Fruit fly (Drosophila melanogaster) whole organism: Measurements from ENCODE around the gene GABA-B-R1.

Experiments used
- CG8478 ChIP-seq: fragments of >200 bp; optimal IDR thresholded peaks from 2 replicates; lab custom pipeline; 2018; ENCODE audit warnings: inconsistent platforms
- Dll ChIP-seq: fragments of >200 bp; optimal IDR thresholded peaks from 2 replicates; lab custom pipeline; 2017
- EcR ChIP-seq, 2 experiments: fragments of >200 bp; optimal IDR thresholded peaks; 2 replicates each; lab custom pipeline; 2017; ENCODE audit warnings: missing biosample characterization in 2 of 2, missing genetic modification characterization in 2 of 2, missing genetic modification reagents in 2 of 2
- pan ChIP-seq: fragments of >200 bp; optimal IDR thresholded peaks from 2 replicates; lab custom pipeline; 2017
- psq ChIP-seq: fragments of >200 bp; optimal IDR thresholded peaks from 2 replicates; lab custom pipeline; 2017
- usp ChIP-seq: fragments of >200 bp; optimal IDR thresholded peaks from 2 replicates; lab custom pipeline; 2017; ENCODE audit warnings: missing biosample characterization, missing genetic modification characterization, mixed read lengths

The GABA-B-R1 gene

DNA sequence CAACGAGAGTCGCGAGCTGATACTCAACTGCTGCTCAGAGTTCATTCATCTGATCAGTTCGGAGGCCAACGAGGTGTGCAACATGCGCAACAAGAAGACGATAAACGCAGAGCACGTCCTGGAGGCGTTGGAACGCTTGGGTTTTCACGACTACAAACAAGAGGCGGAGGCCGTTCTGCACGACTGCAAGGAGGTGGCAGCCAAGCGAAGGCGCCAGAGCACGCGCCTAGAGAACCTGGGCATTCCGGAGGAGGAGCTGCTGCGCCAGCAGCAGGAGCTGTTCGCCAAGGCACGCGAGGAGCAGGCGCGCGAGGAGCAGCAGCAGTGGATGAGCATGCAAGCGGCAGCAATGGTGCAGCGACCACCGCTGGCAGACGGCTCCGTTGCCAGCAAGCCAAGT is 8.1 kb upstream of the GABA-B-R1 start:
- TF ChIP-seq EcR (GFP tag; optimal IDR thresholded peaks at IDR 0.05; lab: Kevin White, UChicago) (no peak), psq (lab: Kevin White, UChicago) (no peak), pan (no peak), CG8478 (no peak), usp (GFP tag; lab: Kevin White, UChicago) (no peak), Dll (lab: Kevin White, UChicago) (no peak)

DNA sequence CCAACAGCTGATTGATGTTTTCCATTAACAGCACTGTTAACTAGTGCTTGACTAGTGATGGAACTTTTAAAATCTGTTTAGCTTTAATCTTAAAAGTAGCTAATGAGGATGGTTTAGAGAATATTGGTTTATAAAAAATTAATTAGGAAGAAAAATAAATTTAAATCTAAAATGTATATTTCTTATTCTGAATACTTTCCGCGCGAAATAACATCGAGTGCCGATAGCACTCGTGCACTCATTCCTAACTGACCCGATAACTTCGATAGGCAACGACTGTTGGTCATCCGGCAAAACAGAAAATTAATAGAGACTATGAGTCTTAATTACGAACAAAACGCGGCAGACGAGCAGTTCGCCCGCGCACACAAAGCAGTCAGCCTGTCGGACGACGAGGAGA is 6.4 kb upstream of the GABA-B-R1 start, which contains the start of the genes THG and Rnmt:
Gene THG (minus strand): TSS at position 22 of the 400 bp plus-strand sequence.
Gene Rnmt (plus strand): TSS at position 237 of the 400 bp plus-strand sequence.
- TF ChIP-seq psq (lab: Kevin White, UChicago) (no peak), CG8478 (no peak), pan (no peak), EcR (GFP tag; optimal IDR thresholded peaks at IDR 0.05; lab: Kevin White, UChicago) (no peak)

DNA sequence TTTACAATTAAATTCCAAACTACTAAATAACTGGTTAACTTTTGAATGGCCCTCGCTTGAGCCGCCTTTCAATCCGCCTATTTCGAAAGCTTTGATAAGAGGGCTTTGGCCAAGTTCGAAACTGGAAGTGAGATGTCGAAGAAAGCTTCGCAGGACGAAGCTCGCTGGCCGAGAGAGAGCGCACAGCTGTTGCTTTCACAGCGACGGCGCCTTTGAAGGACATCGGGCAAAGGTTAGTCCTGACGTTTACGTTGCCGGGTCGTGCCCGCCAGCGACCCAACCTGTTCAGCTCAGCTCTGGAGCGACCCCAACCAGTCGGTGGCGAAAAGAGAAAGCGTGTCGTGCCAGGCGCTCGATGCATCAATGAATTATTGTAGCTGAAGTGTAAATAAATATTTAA is 4.4 kb upstream of the GABA-B-R1 start:
- no peak for TF ChIP-seq CG8478
- no peak for TF ChIP-seq EcR (GFP tag; optimal IDR thresholded peaks at IDR 0.05; lab: Kevin White, UChicago)
- TF ChIP-seq psq (lab: Kevin White, UChicago): no peak
- no peak for TF ChIP-seq Dll (lab: Kevin White, UChicago)
- no peak for TF ChIP-seq pan
- TF ChIP-seq usp (GFP tag; lab: Kevin White, UChicago): no peak

DNA sequence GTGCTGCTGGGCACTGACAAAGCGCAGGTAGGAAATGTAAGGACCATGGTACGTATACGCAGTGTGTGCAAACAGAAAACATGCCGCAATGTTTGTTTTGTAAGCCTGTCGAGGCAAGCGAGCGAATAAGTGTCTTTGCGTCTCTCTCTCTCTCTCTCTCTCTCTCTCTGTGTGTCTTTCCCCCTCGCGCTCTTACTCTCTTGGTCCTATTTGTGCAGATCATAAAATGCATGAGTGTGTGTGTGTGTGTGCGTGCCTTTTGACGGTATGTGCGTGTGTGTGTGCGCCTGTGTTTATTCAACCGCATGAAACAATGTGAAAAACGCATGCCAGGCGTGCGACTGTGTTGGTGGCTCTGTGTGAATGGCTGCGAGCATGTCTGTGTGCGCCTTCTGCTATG is 2.6 kb upstream of the GABA-B-R1 start:
- TF ChIP-seq CG8478 (no peak), psq (lab: Kevin White, UChicago) (no peak), Dll (lab: Kevin White, UChicago) (no peak), EcR (GFP tag; optimal IDR thresholded peaks at IDR 0.05; lab: Kevin White, UChicago) (no peak), pan (no peak), usp (GFP tag; lab: Kevin White, UChicago) (no peak)

DNA sequence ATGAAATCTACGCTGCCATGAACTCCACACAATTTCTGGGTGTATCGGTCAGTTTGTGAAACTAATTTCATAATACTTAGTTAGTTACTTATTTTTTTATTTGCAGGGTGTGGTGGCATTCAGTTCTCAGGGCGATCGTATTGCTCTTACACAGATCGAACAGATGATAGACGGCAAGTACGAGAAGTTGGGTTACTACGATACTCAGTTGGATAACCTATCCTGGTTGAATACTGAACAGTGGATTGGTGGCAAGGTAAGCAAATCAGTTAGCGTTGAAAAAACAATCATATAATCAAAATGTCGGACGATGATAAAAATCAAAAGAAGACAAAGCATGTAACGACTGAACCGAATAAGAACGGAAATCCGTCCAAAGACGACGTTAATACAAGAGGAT is 10.5 kb downstream of the GABA-B-R1 start, which contains the start of gene CG33310:
Gene CG33310 (plus strand): TSS at position 301 of the 400 bp plus-strand sequence.
- TF ChIP-seq CG8478 (no peak), Dll (lab: Kevin White, UChicago) (no peak), psq (lab: Kevin White, UChicago) (no peak), EcR (GFP tag; optimal IDR thresholded peaks at IDR 0.05; lab: Kevin White, UChicago) (no peak), usp (GFP tag; lab: Kevin White, UChicago) (no peak), pan (no peak)

DNA sequence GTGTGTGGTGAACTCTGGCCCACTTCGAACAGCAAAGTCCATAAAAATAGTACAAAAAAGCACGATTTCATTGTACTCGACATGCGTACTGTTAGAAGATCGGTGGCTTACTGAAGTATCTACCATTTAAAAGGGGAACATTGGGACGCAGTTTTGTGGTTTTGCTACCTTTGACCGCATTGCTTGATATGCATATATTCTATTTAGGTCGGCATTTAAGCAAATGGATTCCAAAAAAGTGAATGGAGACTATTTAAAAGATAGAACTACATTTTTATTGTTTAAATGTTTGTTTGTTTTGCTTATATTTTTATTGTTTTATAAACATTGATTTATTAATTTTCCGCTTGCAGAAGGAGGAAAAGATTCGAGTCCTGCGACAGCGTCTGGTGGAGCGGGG is 15.5 kb downstream of the GABA-B-R1 start, which contains the start of gene CG31832:
Gene CG31832 (minus strand): TSS at position 101 of the 400 bp plus-strand sequence.
- TF ChIP-seq psq (lab: Kevin White, UChicago) (no peak), pan (no peak), EcR (GFP tag; optimal IDR thresholded peaks at IDR 0.05; lab: Kevin White, UChicago) (no peak), Dll (lab: Kevin White, UChicago) (no peak), usp (GFP tag; lab: Kevin White, UChicago) (no peak), CG8478 (no peak)

DNA sequence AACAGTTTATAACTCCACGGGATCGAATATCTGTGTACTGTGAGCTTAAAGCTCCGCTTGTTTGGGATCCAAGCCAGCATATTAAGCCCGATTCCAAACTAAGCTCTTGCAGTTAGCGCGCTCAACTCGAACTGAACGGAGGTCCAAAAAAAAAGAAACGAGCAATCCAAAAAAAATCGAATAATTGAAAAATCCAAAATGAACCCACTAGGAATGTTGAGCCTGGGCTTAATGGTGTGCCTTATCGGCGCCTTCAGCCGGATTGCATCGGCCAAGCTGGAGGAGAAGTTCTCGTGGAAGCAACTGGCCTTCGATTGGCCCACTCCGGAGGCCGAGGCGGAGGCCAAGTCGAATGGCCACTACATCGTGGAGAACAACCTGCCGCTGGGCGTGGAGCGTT is 19.2 kb downstream of the GABA-B-R1 start, which contains the start of gene yellow-c:
Gene yellow-c (plus strand): TSS at position 29 of the 400 bp plus-strand sequence.
- TF ChIP-seq EcR (GFP tag; optimal IDR thresholded peaks at IDR 0.05; lab: Kevin White, UChicago) (no peak), pan (no peak), Dll (lab: Kevin White, UChicago) (no peak), CG8478 (no peak), usp (GFP tag; lab: Kevin White, UChicago) (no peak), psq (lab: Kevin White, UChicago) (no peak)

DNA sequence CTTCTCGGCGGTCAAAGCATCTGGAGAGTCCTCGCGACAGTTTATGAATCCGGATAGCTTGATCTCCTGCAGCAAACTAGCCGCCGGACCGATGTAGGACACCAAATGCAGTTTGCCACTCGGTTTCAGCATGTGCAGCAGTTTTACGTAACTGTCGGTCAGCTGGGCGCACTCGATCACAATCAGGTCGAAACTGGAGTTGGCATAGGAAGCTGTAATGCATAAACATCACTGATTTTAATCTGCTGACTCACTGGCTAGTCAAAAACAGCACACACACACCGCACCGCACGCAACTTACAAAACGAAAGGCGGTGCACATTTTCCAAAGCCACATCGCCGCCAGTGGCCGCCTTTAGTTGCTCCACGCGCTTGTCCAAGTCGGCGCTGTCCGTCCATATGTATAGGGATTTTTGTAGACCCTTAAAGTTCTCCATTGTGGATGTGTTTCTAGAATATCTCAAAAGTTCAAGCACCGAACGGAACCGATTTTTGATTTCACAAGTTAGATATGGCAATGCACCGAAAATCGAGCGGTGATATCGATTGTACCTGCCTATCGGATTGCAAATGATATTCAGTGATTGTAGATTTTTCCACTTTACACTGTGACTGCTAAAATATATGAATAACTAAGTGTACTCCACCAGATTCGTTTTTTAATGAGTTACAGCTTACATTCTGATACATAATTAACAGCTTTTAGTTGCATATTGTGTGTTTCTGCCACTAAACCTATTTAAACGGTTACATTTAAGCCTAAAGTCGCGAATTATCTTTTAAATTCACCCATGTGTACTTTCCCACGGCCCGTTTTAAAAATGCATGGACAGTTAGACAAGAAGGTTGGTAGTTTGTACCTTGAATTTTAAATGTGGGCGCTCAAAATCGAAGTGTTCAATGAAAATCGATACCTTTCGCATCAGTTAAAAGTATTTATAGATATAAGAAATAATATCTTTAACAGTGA is 22.5 kb downstream of the GABA-B-R1 start, which contains the start of gene CIAPIN1:
Gene CIAPIN1 (minus strand): TSS at position 523 of the 970 bp plus-strand sequence.
- TF ChIP-seq pan (no peak), usp (GFP tag; lab: Kevin White, UChicago) (no peak), Dll (lab: Kevin White, UChicago) (no peak), CG8478 (no peak), psq (lab: Kevin White, UChicago) (no peak), EcR (GFP tag; optimal IDR thresholded peaks at IDR 0.05; lab: Kevin White, UChicago) (no peak)

DNA sequence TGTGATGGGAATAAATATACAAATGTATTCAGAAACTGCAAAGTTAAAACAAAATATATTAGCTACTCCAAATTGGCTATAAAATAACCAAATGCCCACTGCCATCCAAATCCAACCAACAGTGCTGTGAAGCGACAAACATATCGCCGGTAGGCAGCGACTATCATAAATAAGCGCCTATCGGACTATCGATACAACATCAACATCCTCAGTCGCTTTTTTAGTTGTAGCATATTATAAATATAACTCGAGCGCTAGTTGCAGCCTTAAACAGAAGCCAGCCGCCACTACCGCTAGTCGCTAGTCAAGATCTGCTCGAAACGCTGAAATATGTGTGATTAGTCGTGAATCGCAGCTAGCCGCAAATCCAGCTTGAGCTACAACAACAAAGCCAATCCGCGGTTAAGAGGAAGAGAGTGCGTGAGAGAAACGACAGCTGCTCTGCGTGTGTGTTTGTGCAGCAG is 23.2 kb downstream of the GABA-B-R1 start:
- TF ChIP-seq pan: no peak
- no peak for TF ChIP-seq CG8478
- TF ChIP-seq EcR (GFP tag; optimal IDR thresholded peaks at IDR 0.05; lab: Kevin White, UChicago): no peak
- TF ChIP-seq psq (lab: Kevin White, UChicago): no peak
- no peak for TF ChIP-seq usp (GFP tag; lab: Kevin White, UChicago)
- TF ChIP-seq Dll (lab: Kevin White, UChicago): no peak

DNA sequence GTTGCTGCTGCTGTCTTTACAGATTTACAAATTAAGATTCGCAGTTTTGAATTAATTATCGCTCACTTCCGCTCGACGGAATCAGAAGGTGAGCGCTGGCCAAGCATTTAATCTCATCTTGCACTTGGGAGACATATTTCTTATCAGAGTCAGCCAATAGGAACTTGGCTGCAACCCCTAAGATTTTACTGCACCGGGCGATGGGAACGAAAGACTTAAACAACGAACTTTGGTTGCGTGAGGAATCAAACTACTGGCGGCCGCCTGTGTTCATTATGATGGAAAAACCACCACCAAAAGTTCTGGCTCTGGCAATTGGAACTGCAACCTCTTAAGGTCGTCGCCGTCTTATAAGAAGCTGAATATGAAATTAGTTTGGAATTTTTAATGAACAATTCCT is 27.6 kb downstream of the GABA-B-R1 start:
- TF ChIP-seq Dll (lab: Kevin White, UChicago) (no peak), usp (GFP tag; lab: Kevin White, UChicago) (no peak), psq (lab: Kevin White, UChicago) (no peak), CG8478 (no peak), pan (no peak), EcR (GFP tag; optimal IDR thresholded peaks at IDR 0.05; lab: Kevin White, UChicago) (no peak)

DNA sequence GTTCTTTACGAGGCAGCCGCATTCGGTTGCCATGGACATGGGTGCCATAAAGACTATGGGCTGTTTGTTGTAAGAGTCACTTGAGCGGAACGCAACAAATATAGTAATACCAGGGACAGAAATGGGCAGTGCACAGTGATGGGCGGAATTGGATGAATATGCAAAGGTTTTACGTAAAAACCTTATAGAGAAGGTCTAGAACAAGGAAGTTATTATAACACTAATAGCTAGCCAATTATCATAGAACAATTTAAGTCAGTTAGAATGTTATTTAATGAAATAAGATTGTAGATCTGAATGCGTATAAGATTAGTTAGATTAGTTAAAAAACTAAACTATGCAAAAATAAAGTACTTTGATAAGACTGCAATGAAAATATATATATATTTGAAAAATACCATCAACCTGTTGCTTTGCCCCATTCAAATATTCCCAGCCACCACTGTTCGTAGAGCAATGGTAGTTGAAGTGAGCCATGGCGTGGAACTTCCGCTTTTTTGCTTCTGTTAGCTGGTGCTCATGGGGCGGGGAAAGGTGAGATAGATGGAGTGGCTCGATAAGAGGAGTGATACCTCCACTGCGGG is 36.8 kb downstream of the GABA-B-R1 start:
- no peak for TF ChIP-seq psq (lab: Kevin White, UChicago)
- TF ChIP-seq Dll (lab: Kevin White, UChicago): no peak
- TF ChIP-seq pan: no peak
- TF ChIP-seq EcR (GFP tag; optimal IDR thresholded peaks at IDR 0.05; lab: Kevin White, UChicago): no peak
- TF ChIP-seq usp (GFP tag; lab: Kevin White, UChicago): no peak
- no peak for TF ChIP-seq CG8478
